Fruit fly (Drosophila melanogaster): Measurements from ENCODE around the gene bbx.

bbx gene

DNA sequence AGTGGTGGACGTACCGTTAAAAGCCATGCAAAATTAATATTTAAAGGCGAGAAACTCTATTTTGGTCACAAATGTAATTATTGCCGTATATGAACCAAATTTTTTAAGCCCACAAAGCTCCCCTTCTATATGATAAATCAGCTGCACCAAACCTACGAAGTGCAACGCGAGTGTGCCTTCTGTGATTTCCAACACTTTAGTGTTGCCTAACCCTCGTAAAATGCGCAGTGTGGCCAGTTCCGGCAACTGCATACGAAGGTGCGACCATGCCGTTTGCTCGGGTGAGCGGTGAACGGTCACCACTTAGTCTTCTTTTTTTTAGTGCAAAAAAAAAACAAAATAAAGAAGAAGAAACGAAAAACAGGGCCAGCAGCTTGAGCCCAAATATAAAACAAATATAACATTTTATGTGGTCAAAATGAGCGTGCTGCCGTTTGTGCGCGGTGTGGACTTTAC, 23.3 kb upstream of the bbx start, which contains the start of the genes tty and fliI (continued):
- TF ChIP-seq CG1832 (GFP tag; optimal IDR thresholded peaks at IDR 0.05) (no peak), Ets97D (GFP tag; optimal IDR thresholded peaks at IDR 0.05) (peak; percentile 86), gce (GFP tag; IDR thresholded peaks at IDR 0.05) (peak; percentile 80), ranshi (GFP tag; IDR thresholded peaks at IDR 0.05) (peak; percentile 91), Dref (GFP tag; IDR thresholded peaks at IDR 0.05) (peak; percentile 46), CG14050 (GFP tag; IDR thresholded peaks at IDR 0.05) (peak; percentile 83), CG15479 (GFP tag; optimal IDR thresholded peaks at IDR 0.05) (no peak), CG31388 (GFP tag; optimal IDR thresholded peaks at IDR 0.05) (peak; percentile 34), Xrp1 (GFP tag; IDR thresholded peaks at IDR 0.05) (peak; percentile 87), scrt (GFP tag; optimal IDR thresholded peaks at IDR 0.05) (peak; percentile 40), CG17829 (tag; optimal IDR thresholded peaks at IDR 0.05) (peak; percentile 66), jing (GFP tag; optimal IDR thresholded peaks at IDR 0.05) (peak; percentile 56), mam (GFP tag; optimal IDR thresholded peaks at IDR 0.05) (peak; percentile 92), CG8089 (GFP tag; optimal IDR thresholded peaks at IDR 0.05) (peak; percentile 68), eve (GFP tag; optimal IDR thresholded peaks at IDR 0.05) (no peak), Dbx (GFP tag; IDR thresholded peaks at IDR 0.05) (peak; percentile 85), nau (GFP tag; optimal IDR thresholded peaks at IDR 0.05) (no peak), CTCF (GFP tag; optimal IDR thresholded peaks at IDR 0.05) (peak; percentile 35), tio (GFP tag; optimal IDR thresholded peaks at IDR 0.05) (no peak), CG13775 (GFP tag; optimal IDR thresholded peaks at IDR 0.05) (peak; percentile 84), tgo (GFP tag; IDR thresholded peaks at IDR 0.05) (peak; percentile 89), CG2120 (GFP tag; optimal IDR thresholded peaks at IDR 0.05) (peak; percentile 92), dati (GFP tag; IDR thresholded peaks at IDR 0.05) (peak; percentile 73), tx (GFP tag; optimal IDR thresholded peaks at IDR 0.05) (peak; percentile 87), CG6791 (GFP tag; IDR thresholded peaks at IDR 0.05; ENCODE audit: partially characterized antibody) (0 out of 3 replicates have a peak, but pooled peaks have one; percentile 41), CG3995 (GFP tag; optimal IDR thresholded peaks at IDR 0.05) (peak; percentile 93), CG10431 (GFP tag; optimal IDR thresholded peaks at IDR 0.05) (no peak), CG15011 (GFP tag; optimal IDR thresholded peaks at IDR 0.05) (no peak), CG3281 (GFP tag; optimal IDR thresholded peaks at IDR 0.05) (peak; percentile 74), Awh (GFP tag; IDR thresholded peaks at IDR 0.05) (peak; percentile 88), Atf6 (GFP tag; IDR thresholded peaks at IDR 0.05) (peak; percentile 85), ac (GFP tag; optimal IDR thresholded peaks at IDR 0.05) (no peak), nom (GFP tag; optimal IDR thresholded peaks at IDR 0.05) (peak; percentile 98), nerfin-1 (tag; optimal IDR thresholded peaks at IDR 0.05) (peak; percentile 24), Mrtf (GFP tag; IDR thresholded peaks at IDR 0.05) (peak; percentile 89), CG6683 (GFP tag; optimal IDR thresholded peaks at IDR 0.05) (peak; percentile 30), HmgZ (tag; optimal IDR thresholded peaks at IDR 0.05) (peak; percentile 81), stwl (tag; optimal IDR thresholded peaks at IDR 0.05) (peak; percentile 74), inv (GFP tag; IDR thresholded peaks at IDR 0.05; ENCODE audit: partially characterized antibody) (peak; percentile 32; the same call in 1 of the 2 replicates), trem (tag; optimal IDR thresholded peaks at IDR 0.05) (peak; percentile 60), tna (GFP tag; IDR thresholded peaks at IDR 0.05; ENCODE audit: partially characterized antibody) (no peak), CG11085 (GFP tag; IDR thresholded peaks at IDR 0.05) (peak; percentile 83), CG18011 (GFP tag; optimal IDR thresholded peaks at IDR 0.05) (peak; percentile 69), slp2 (GFP tag; optimal IDR thresholded peaks at IDR 0.05) (peak; percentile 80), pita (GFP tag; optimal IDR thresholded peaks at IDR 0.05) (no peak), E2f1 (GFP tag; IDR thresholded peaks at IDR 0.05) (peak; percentile 87), fd96Cb (tag; optimal IDR thresholded peaks at IDR 0.05) (peak; percentile 71), sc (optimal IDR thresholded peaks at IDR 0.05) (no peak), sc (GFP tag; optimal IDR thresholded peaks at IDR 0.05) (peak; percentile 62), CG17361 (GFP tag; IDR thresholded peaks at IDR 0.05) (peak; percentile 80), CG2129 (GFP tag; IDR thresholded peaks at IDR 0.05; ENCODE audit: partially characterized antibody) (no peak), CG4854 (GFP tag; optimal IDR thresholded peaks at IDR 0.05) (peak; percentile 72)

Measured in whole organism, embryonic.